Worm (Caenorhabditis elegans) whole organism, L2 larva: ENCODE measurements around the gene cnnm-2.

Experiments used
- gmeb-1 ChIP-seq: fragments of 150-350 bp; optimal IDR thresholded peaks from 2 replicates; lab custom pipeline; 2014; ENCODE audit warnings: missing biosample characterization, missing genetic modification characterization
- mdl-1 ChIP-seq, 2 experiments: fragments of 150-350 bp in 1 of 2; sonication (generic microtip) in 1 of 2; optimal IDR thresholded peaks; 2 replicates each; lab custom pipeline; 2017; ENCODE audit warnings: missing biosample characterization in 2 of 2, missing genetic modification characterization in 2 of 2
- nhr-237 ChIP-seq: fragments of 150-350 bp; optimal IDR thresholded peaks from 2 replicates; lab custom pipeline; 2014; ENCODE audit warnings: missing biosample characterization, missing genetic modification characterization

DNA sequence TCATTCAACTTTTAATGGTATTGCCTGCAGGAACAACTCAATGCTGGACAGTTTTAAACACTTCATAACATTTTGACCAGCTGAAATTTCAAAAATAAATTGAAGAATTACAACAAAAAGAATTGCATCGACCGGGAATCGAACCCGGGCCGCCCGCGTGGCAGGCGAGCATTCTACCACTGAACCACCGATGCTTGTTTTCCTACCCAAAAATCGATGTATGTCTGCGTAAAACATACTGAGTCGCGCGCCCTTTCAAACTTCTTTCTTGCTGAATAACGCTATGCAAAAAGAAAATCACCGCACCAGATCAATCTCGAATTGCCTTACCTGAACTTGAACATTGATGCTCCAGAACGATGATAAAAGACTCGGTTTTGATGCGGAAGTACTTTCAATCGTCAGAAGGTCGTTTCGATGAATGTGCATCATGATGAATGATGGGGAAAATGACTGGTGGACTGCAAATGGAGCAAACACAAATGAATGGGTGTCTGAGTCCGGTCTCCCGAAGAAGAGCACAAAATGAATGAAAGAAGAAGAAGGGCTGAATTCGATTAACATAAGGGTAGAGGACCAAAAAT lies 15.1 kb upstream of the cnnm-2 start, which contains the start of gene R04E5.7:
- peak in 1 of 2 experiments; percentile 17 for TF ChIP-seq mdl-1 (tag; optimal IDR thresholded peaks at IDR 0.05; lab: Kevin White, UChicago)
- TF ChIP-seq gmeb-1 (tag; lab: Kevin White, UChicago): no peak
- no peak for TF ChIP-seq nhr-237
